Worm (Caenorhabditis elegans) whole organism, mixed stage, embryonic: ENCODE results near the gene F14E5.2.

Source experiments
- hlh-1 ChIP-seq: fragments of 150-350 bp; optimal IDR thresholded peaks from 2 replicates; lab custom pipeline; 2014; ENCODE audit warnings: missing biosample characterization, missing genetic modification reagents, missing genetic modification characterization
- sem-2 ChIP-seq: fragments of 200-800 bp; sonication (Bioruptor generic); optimal IDR thresholded peaks from 2 replicates; lab custom pipeline; 2018; ENCODE audit warnings: mild to moderate bottlenecking, missing genetic modification characterization, missing compliant biosample characterization
- snpc-4 ChIP-seq: fragments of 150-350 bp; optimal IDR thresholded peaks from 2 replicates; lab custom pipeline; 2014; ENCODE audit warnings: missing biosample characterization, missing genetic modification characterization
- unc-62 ChIP-seq: fragments of 150-350 bp; optimal IDR thresholded peaks from 2 replicates; lab custom pipeline; 2014; ENCODE audit warnings: missing biosample characterization, missing genetic modification reagents, missing genetic modification characterization

DNA sequence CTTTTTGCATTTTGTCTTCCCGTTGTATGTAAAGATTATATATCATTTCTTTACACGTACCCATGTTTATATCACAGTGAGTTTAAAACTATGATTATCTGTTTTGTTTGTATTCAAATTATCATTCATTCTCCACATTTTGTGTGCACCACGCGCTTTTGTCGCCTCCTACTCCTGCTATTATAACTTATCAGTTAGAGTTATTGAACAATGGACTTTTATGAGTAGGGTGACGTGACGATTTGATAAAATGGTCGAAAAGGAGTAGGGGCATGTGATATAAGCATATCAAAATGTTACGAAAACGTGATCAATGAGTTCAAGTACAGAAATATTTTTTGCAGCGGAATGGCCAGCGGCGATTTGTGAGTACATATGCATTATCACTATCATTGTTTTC lies 45.8 kb downstream of the F14E5.2 start:
- TF ChIP-seq hlh-1: no peak
- no peak for TF ChIP-seq sem-2 (GFP tag; lab: Kevin White, UChicago)
- no peak for TF ChIP-seq snpc-4
- TF ChIP-seq unc-62 (GFP tag; lab: Kevin White, UChicago): no peak
